Fruit fly (Drosophila melanogaster): ENCODE results near the gene CG7884.

The CG7884 gene

dm6 chrX:19243379-19243834, 23.0 kb downstream of the CG7884 start, which contains the start of gene CG7889 (continued):
- TF ChIP-seq en (GFP tag; optimal IDR thresholded peaks at IDR 0.05) (no peak), sqz (GFP tag; optimal IDR thresholded peaks at IDR 0.05) (no peak), Hey (tag; optimal IDR thresholded peaks at IDR 0.05) (no peak), CG4404 (GFP tag; IDR thresholded peaks at IDR 0.05) (no peak), CG12299 (tag; optimal IDR thresholded peaks at IDR 0.05) (no peak), CG8944 (GFP tag; optimal IDR thresholded peaks at IDR 0.05) (no peak), CG14710 (tag; optimal IDR thresholded peaks at IDR 0.05) (peak; percentile 52), Rfx (GFP tag; IDR thresholded peaks at IDR 0.05) (peak; percentile 42; the same call in 1 of the 2 replicates), Mrtf (GFP tag; IDR thresholded peaks at IDR 0.05) (no peak), CG30020 (tag; optimal IDR thresholded peaks at IDR 0.05) (peak; percentile 39), CG17359 (tag; optimal IDR thresholded peaks at IDR 0.05) (no peak), BEAF-32 (GFP tag; optimal IDR thresholded peaks at IDR 0.05) (no peak), CG31365 (tag; optimal IDR thresholded peaks at IDR 0.05) (no peak), nerfin-2 (GFP tag; IDR thresholded peaks at IDR 0.05; ENCODE audit: partially characterized antibody) (no peak), trh (GFP tag; optimal IDR thresholded peaks at IDR 0.05) (no peak), CG31224 (GFP tag; IDR thresholded peaks at IDR 0.05) (no peak), CG18764 (GFP tag; optimal IDR thresholded peaks at IDR 0.05) (no peak), exex (tag; optimal IDR thresholded peaks at IDR 0.05) (no peak), Doc2 (GFP tag; IDR thresholded peaks at IDR 0.05) (no peak), insv (GFP tag; optimal IDR thresholded peaks at IDR 0.05) (no peak), CG17568 (GFP tag; optimal IDR thresholded peaks at IDR 0.05) (no peak), CG7372 (GFP tag; IDR thresholded peaks at IDR 0.05) (no peak), CG12104 (GFP tag; optimal IDR thresholded peaks at IDR 0.05) (peak; percentile 4), CG16863 (GFP tag; optimal IDR thresholded peaks at IDR 0.05) (no peak), CG10147 (GFP tag; optimal IDR thresholded peaks at IDR 0.05) (peak; percentile 18), chn (GFP tag; optimal IDR thresholded peaks at IDR 0.05) (no peak), bigmax (GFP tag; optimal IDR thresholded peaks at IDR 0.05) (no peak), Blimp-1 (GFP tag; optimal IDR thresholded peaks at IDR 0.05) (peak; percentile 79), CG13287 (GFP tag; IDR thresholded peaks at IDR 0.05; ENCODE audit: partially characterized antibody) (peak; percentile 11; the same call in 1 of the 2 replicates), D (optimal IDR thresholded peaks at IDR 0.05) (no peak), D (GFP tag; optimal IDR thresholded peaks at IDR 0.05) (no peak), Hmx (GFP tag; optimal IDR thresholded peaks at IDR 0.05) (no peak), trem (tag; optimal IDR thresholded peaks at IDR 0.05) (peak; percentile 7), vvl (GFP tag; IDR thresholded peaks at IDR 0.05) (no peak), Bteb2 (GFP tag; optimal IDR thresholded peaks at IDR 0.05) (no peak), sc (optimal IDR thresholded peaks at IDR 0.05) (no peak), sc (GFP tag; optimal IDR thresholded peaks at IDR 0.05) (no peak), nerfin-1 (tag; optimal IDR thresholded peaks at IDR 0.05) (no peak), Side (GFP tag; optimal IDR thresholded peaks at IDR 0.05) (peak; percentile 15), tna (GFP tag; IDR thresholded peaks at IDR 0.05; ENCODE audit: partially characterized antibody) (no peak), CG10209 (GFP tag; optimal IDR thresholded peaks at IDR 0.05) (peak; percentile 23), CG9876 (GFP tag; optimal IDR thresholded peaks at IDR 0.05) (no peak), H15 (GFP tag; IDR thresholded peaks at IDR 0.05) (no peak), wek (GFP tag; optimal IDR thresholded peaks at IDR 0.05) (peak; percentile 89), toy (GFP tag; IDR thresholded peaks at IDR 0.05) (no peak), CG11695 (GFP tag; IDR thresholded peaks at IDR 0.05) (0 out of 3 replicates have a peak, but pooled peaks have one; percentile 29), psq (GFP tag; optimal IDR thresholded peaks at IDR 0.05) (no peak), CG9817 (tag; optimal IDR thresholded peaks at IDR 0.05) (no peak), CG11093 (GFP tag; IDR thresholded peaks at IDR 0.05) (no peak), CG6254 (GFP tag; optimal IDR thresholded peaks at IDR 0.05) (no peak), sr (GFP tag; IDR thresholded peaks at IDR 0.05) (no peak), sens-2 (GFP tag; IDR thresholded peaks at IDR 0.05) (no peak)

Measured in whole organism, embryonic.